Worm (Caenorhabditis elegans): ENCODE data around the gene C05D10.4.

DNA sequence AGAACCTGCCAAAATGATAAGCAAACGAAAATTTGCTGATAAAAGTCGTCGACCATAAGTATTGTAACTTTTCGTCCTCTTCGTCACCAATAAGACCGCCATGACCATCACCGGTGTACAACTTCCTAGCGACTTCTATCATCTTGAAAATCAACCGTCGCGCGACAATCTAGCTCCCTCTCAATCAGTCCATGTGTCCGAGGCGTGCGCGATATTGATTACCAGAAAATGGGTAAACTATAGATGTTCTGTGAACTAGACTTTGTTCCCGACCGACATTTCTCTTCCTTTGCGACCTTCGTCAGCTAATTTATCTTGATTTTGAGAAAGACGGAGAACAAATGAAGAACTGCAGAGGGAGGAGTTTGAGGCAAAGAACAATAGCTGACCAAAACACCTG lies 42.6 kb upstream of the C05D10.4 start:
- no peak for TF ChIP-seq B0310.2 (tag; optimal IDR thresholded peaks at IDR 0.05)
- no peak for TF ChIP-seq ceh-13 (GFP tag; optimal IDR thresholded peaks at IDR 0.05)
- no peak for TF ChIP-seq hnd-1 (tag; optimal IDR thresholded peaks at IDR 0.05)
- TF ChIP-seq sea-1 (GFP tag; conservative IDR thresholded peaks at IDR 0.05), result no peak
- no peak for TF ChIP-seq tbx-37 (GFP tag; conservative IDR thresholded peaks at IDR 0.05)
- TF ChIP-seq ama-1 (optimal IDR thresholded peaks at IDR 0.05), result no peak
- TF ChIP-seq pes-1 (GFP tag; IDR thresholded peaks at IDR 0.05), result no peak
- TF ChIP-seq F13C5.2 (tag; optimal IDR thresholded peaks at IDR 0.05), result no peak
- TF ChIP-seq tra-4 (tag; optimal IDR thresholded peaks at IDR 0.05), result no peak
- TF ChIP-seq tbx-11 (GFP tag; IDR thresholded peaks at IDR 0.05), result no peak
- TF ChIP-seq hmg-4 (GFP tag; optimal IDR thresholded peaks at IDR 0.05), result no peak
- TF ChIP-seq flt-1 (GFP tag; IDR thresholded peaks at IDR 0.05), result no peak
- no peak for TF ChIP-seq scrt-1 (GFP tag; IDR thresholded peaks at IDR 0.05)
- no peak for TF ChIP-seq aly-1 (tag; optimal IDR thresholded peaks at IDR 0.05)

Measured in whole organism, early embryonic.